Worm (Caenorhabditis elegans) whole organism, L2 larva: ENCODE data around the gene C18D11.3.

Experiments used
- C34F6.9 ChIP-seq: fragments of 150-350 bp; optimal IDR thresholded peaks from 2 replicates; lab custom pipeline; 2014; ENCODE audit warnings: missing biosample characterization, missing genetic modification characterization
- F13H6.1 ChIP-seq: sonication (generic microtip); optimal IDR thresholded peaks from 2 replicates; lab custom pipeline; 2016; ENCODE audit warnings: missing genetic modification characterization, missing compliant biosample characterization
- R02D3.7 ChIP-seq: fragments of 150-350 bp; optimal IDR thresholded peaks from 2 replicates; lab custom pipeline; 2014; ENCODE audit warnings: missing biosample characterization, missing genetic modification characterization
- Y55F3AM.14 ChIP-seq: fragments of 200-800 bp; sonication (Bioruptor generic); optimal IDR thresholded peaks from 2 replicates; lab custom pipeline; 2018; ENCODE audit warnings: mild to moderate bottlenecking, missing genetic modification characterization, missing compliant biosample characterization
- ZK546.5 ChIP-seq: sonication (generic microtip); optimal IDR thresholded peaks from 2 replicates; lab custom pipeline; 2017; ENCODE audit warnings: missing biosample characterization, missing genetic modification characterization
- alr-1 ChIP-seq: fragments of 150-350 bp; optimal IDR thresholded peaks from 2 replicates; lab custom pipeline; 2014; ENCODE audit warnings: missing biosample characterization, missing genetic modification characterization
- aly-2 ChIP-seq: fragments of 150-350 bp; optimal IDR thresholded peaks from 2 replicates; lab custom pipeline; 2014; ENCODE audit warnings: missing biosample characterization, missing genetic modification characterization
- ama-1 ChIP-seq: fragments of 150-350 bp; optimal IDR thresholded peaks from 2 replicates; lab custom pipeline; 2018; ENCODE audit warnings: inconsistent platforms
- blmp-1 ChIP-seq: sonication (generic microtip); optimal IDR thresholded peaks from 2 replicates; lab custom pipeline; 2017; ENCODE audit warnings: missing genetic modification characterization, mild to moderate bottlenecking, missing compliant biosample characterization, antibody characterized with exemption, moderate library complexity; ENCODE audit not compliant: insufficient read depth
- ceh-16 ChIP-seq: fragments of 150-350 bp; optimal IDR thresholded peaks from 2 replicates; lab custom pipeline; 2014; ENCODE audit warnings: missing biosample characterization, missing genetic modification characterization
- ceh-82 ChIP-seq: fragments of 150-350 bp; optimal IDR thresholded peaks from 2 replicates; lab custom pipeline; 2014; ENCODE audit warnings: missing biosample characterization, missing genetic modification characterization
- crh-2 ChIP-seq: sonication (generic microtip); optimal IDR thresholded peaks from 2 replicates; lab custom pipeline; 2017; ENCODE audit warnings: missing biosample characterization, missing genetic modification characterization
- dmd-4 ChIP-seq: sonication (generic microtip); optimal IDR thresholded peaks from 2 replicates; lab custom pipeline; 2017; ENCODE audit warnings: missing biosample characterization, missing genetic modification characterization
- egl-27 ChIP-seq: sonication (generic microtip); optimal IDR thresholded peaks from 3 replicates; lab custom pipeline; 2017; ENCODE audit warnings: missing biosample characterization, missing genetic modification reagents, missing genetic modification characterization
- elt-1 ChIP-seq: fragments of 150-350 bp; optimal IDR thresholded peaks from 2 replicates; lab custom pipeline; 2014; ENCODE audit warnings: missing biosample characterization, missing genetic modification characterization
- elt-3 ChIP-seq: sonication (generic microtip); optimal IDR thresholded peaks from 2 replicates; lab custom pipeline; 2017; ENCODE audit warnings: missing biosample characterization, missing genetic modification characterization
- fos-1 ChIP-seq: fragments of 150-350 bp; optimal IDR thresholded peaks from 2 replicates; lab custom pipeline; 2014; ENCODE audit warnings: missing biosample characterization, missing genetic modification characterization
- gmeb-1 ChIP-seq: fragments of 150-350 bp; optimal IDR thresholded peaks from 2 replicates; lab custom pipeline; 2014; ENCODE audit warnings: missing biosample characterization, missing genetic modification characterization
- lin-11 ChIP-seq: fragments of 150-350 bp; sonication (generic microtip); optimal IDR thresholded peaks from 2 replicates; lab custom pipeline; 2014; ENCODE audit warnings: missing biosample characterization, missing genetic modification characterization, inconsistent platforms, mixed read lengths
- lin-13 ChIP-seq: fragments of 150-350 bp; optimal IDR thresholded peaks from 2 replicates; lab custom pipeline; 2014; ENCODE audit warnings: missing biosample characterization, missing genetic modification reagents, missing genetic modification characterization
- lin-39 ChIP-seq: fragments of 150-350 bp; optimal IDR thresholded peaks from 2 replicates; lab custom pipeline; 2014; ENCODE audit warnings: missing biosample characterization, missing genetic modification reagents, missing genetic modification characterization
- lsy-2 ChIP-seq, 2 experiments: fragments of 150-350 bp in 1 of 2; sonication (generic microtip) in 1 of 2; optimal IDR thresholded peaks; 2 replicates each; lab custom pipeline; 2014 to 2017; ENCODE audit warnings: missing biosample characterization in 2 of 2, missing genetic modification characterization in 2 of 2
- mab-5 ChIP-seq: fragments of 150-350 bp; optimal IDR thresholded peaks from 2 replicates; lab custom pipeline; 2014; ENCODE audit warnings: missing biosample characterization, missing genetic modification characterization
- mbf-1 ChIP-seq: sonication (generic microtip); optimal IDR thresholded peaks from 2 replicates; lab custom pipeline; 2017; ENCODE audit warnings: missing biosample characterization, missing genetic modification characterization
- mdl-1 ChIP-seq, 2 experiments: fragments of 150-350 bp in 1 of 2; sonication (generic microtip) in 1 of 2; optimal IDR thresholded peaks; 2 replicates each; lab custom pipeline; 2017; ENCODE audit warnings: missing biosample characterization in 2 of 2, missing genetic modification characterization in 2 of 2
- nhr-10 ChIP-seq: sonication (generic microtip); optimal IDR thresholded peaks from 2 replicates; lab custom pipeline; 2017; ENCODE audit warnings: missing biosample characterization, missing genetic modification characterization
- nhr-11 ChIP-seq: fragments of 150-350 bp; optimal IDR thresholded peaks from 2 replicates; lab custom pipeline; 2014; ENCODE audit warnings: missing biosample characterization, missing genetic modification characterization
- nhr-12 ChIP-seq: fragments of 150-350 bp; optimal IDR thresholded peaks from 2 replicates; lab custom pipeline; 2014; ENCODE audit warnings: missing biosample characterization, missing genetic modification characterization
- nhr-129 ChIP-seq: fragments of 150-350 bp; optimal IDR thresholded peaks from 2 replicates; lab custom pipeline; 2014; ENCODE audit warnings: missing biosample characterization, missing genetic modification characterization
- nhr-21 ChIP-seq: fragments of 150-350 bp; optimal IDR thresholded peaks from 2 replicates; lab custom pipeline; 2014; ENCODE audit warnings: missing biosample characterization, missing genetic modification characterization
- nhr-23 ChIP-seq: fragments of 150-350 bp; optimal IDR thresholded peaks from 2 replicates; lab custom pipeline; 2014; ENCODE audit warnings: missing biosample characterization, missing genetic modification reagents, missing genetic modification characterization
- nhr-237 ChIP-seq: fragments of 150-350 bp; optimal IDR thresholded peaks from 2 replicates; lab custom pipeline; 2014; ENCODE audit warnings: missing biosample characterization, missing genetic modification characterization
- nhr-25 ChIP-seq: fragments of 150-350 bp; sonication (generic microtip); optimal IDR thresholded peaks from 3 replicates; lab custom pipeline; 2014; ENCODE audit warnings: missing biosample characterization, missing genetic modification characterization
- nhr-6 ChIP-seq: fragments of 150-350 bp; optimal IDR thresholded peaks from 2 replicates; lab custom pipeline; 2014; ENCODE audit warnings: missing biosample characterization, missing genetic modification characterization
- nhr-77 ChIP-seq: fragments of 150-350 bp; optimal IDR thresholded peaks from 2 replicates; lab custom pipeline; 2014; ENCODE audit warnings: missing biosample characterization, missing genetic modification characterization
- peb-1 ChIP-seq: fragments of 150-350 bp; optimal IDR thresholded peaks from 2 replicates; lab custom pipeline; 2014; ENCODE audit warnings: missing biosample characterization, missing genetic modification characterization
- sem-4 ChIP-seq: fragments of 150-350 bp; optimal IDR thresholded peaks from 2 replicates; lab custom pipeline; 2014; ENCODE audit warnings: missing biosample characterization, missing genetic modification reagents, missing genetic modification characterization
- skn-1 ChIP-seq: sonication (generic microtip); optimal IDR thresholded peaks from 2 replicates; lab custom pipeline; 2017; ENCODE audit warnings: missing biosample characterization, missing genetic modification characterization
- sma-3 ChIP-seq: sonication (generic microtip); optimal IDR thresholded peaks from 2 replicates; lab custom pipeline; 2016; ENCODE audit warnings: missing genetic modification reagents, missing genetic modification characterization, missing compliant biosample characterization
- sma-9 ChIP-seq, 2 experiments: fragments of 150-350 bp in 1 of 2; sonication (generic microtip) in 1 of 2; optimal IDR thresholded peaks; 2 replicates each; lab custom pipeline; 2014 to 2016; ENCODE audit warnings: missing genetic modification characterization in 2 of 2, mild to moderate bottlenecking in 1 of 2, missing biosample characterization in 1 of 2, missing compliant biosample characterization in 1 of 2, missing genetic modification reagents in 1 of 2, moderate library complexity in 1 of 2
- snpc-4 ChIP-seq: fragments of 150-350 bp; optimal IDR thresholded peaks from 2 replicates; lab custom pipeline; 2014; ENCODE audit warnings: missing biosample characterization, missing genetic modification characterization
- unc-39 ChIP-seq: fragments of 150-350 bp; optimal IDR thresholded peaks from 2 replicates; lab custom pipeline; 2014; ENCODE audit warnings: missing biosample characterization, missing genetic modification characterization
- unc-55 ChIP-seq: fragments of 150-350 bp; sonication (generic microtip); optimal IDR thresholded peaks from 3 replicates; lab custom pipeline; 2014; ENCODE audit warnings: missing biosample characterization, missing genetic modification reagents, missing genetic modification characterization
- unc-62 ChIP-seq: fragments of 150-350 bp; optimal IDR thresholded peaks from 2 replicates; lab custom pipeline; 2014; ENCODE audit warnings: missing biosample characterization, missing genetic modification reagents, missing genetic modification characterization
- zag-1 ChIP-seq: fragments of 150-350 bp; optimal IDR thresholded peaks from 2 replicates; lab custom pipeline; 2014; ENCODE audit warnings: missing biosample characterization, missing genetic modification characterization
- ztf-1 ChIP-seq: fragments of 200-800 bp; sonication (Bioruptor generic); conservative IDR thresholded peaks from 2 replicates; pipeline ENCODE4 v1.3.6; 2022; ENCODE audit warnings: missing genetic modification characterization, missing compliant biosample characterization
- ztf-11 ChIP-seq: sonication (generic microtip); optimal IDR thresholded peaks from 2 replicates; lab custom pipeline; 2017; ENCODE audit warnings: missing biosample characterization, missing genetic modification characterization
- ztf-4 ChIP-seq: fragments of 150-350 bp; optimal IDR thresholded peaks from 2 replicates; lab custom pipeline; 2014; ENCODE audit warnings: missing biosample characterization, missing genetic modification characterization

The C18D11.3 gene

ce11 chrIII:11811839-11812238, 11.4 kb upstream of the C18D11.3 start:
- TF ChIP-seq lin-39 (no peak), aly-2 (no peak), lin-13 (no peak), nhr-21 (tag; lab: Kevin White, UChicago) (peak; percentile 42), ztf-4 (tag; lab: Kevin White, UChicago) (no peak), dmd-4 (no peak), alr-1 (tag; lab: Kevin White, UChicago) (no peak), F13H6.1 (tag; lab: Kevin White, UChicago) (no peak), mdl-1 (tag; optimal IDR thresholded peaks at IDR 0.05; lab: Kevin White, UChicago) (no peak), elt-3 (no peak), blmp-1 (no peak), ztf-1 (GFP tag; lab: Robert Waterston, UW) (no peak), nhr-6 (tag; lab: Kevin White, UChicago) (no peak), nhr-23 (tag; lab: Kevin White, UChicago) (no peak), unc-55 (no peak), mbf-1 (tag; lab: Kevin White, UChicago) (no peak), nhr-77 (tag; lab: Kevin White, UChicago) (no peak), skn-1 (tag; lab: Kevin White, UChicago) (no peak), R02D3.7 (tag; lab: Kevin White, UChicago) (no peak), zag-1 (no peak), nhr-12 (tag; lab: Kevin White, UChicago) (no peak), crh-2 (tag; lab: Kevin White, UChicago) (no peak), sma-9 (GFP tag; optimal IDR thresholded peaks at IDR 0.05; lab: Kevin White, UChicago) (peak; percentile 5), sma-9 (tag; optimal IDR thresholded peaks at IDR 0.05; lab: Kevin White, UChicago) (no peak), ZK546.5 (tag; lab: Kevin White, UChicago) (no peak), sem-4 (tag; lab: Kevin White, UChicago) (no peak), nhr-10 (tag; lab: Kevin White, UChicago) (no peak), sma-3 (GFP tag; lab: Kevin White, UChicago) (peak; percentile 39), ama-1 (no peak), nhr-25 (tag; lab: Kevin White, UChicago) (peak; percentile 56), nhr-237 (tag; lab: Kevin White, UChicago) (no peak), elt-1 (no peak), mab-5 (tag; lab: Kevin White, UChicago) (no peak), peb-1 (tag; lab: Kevin White, UChicago) (no peak), ceh-82 (tag; lab: Kevin White, UChicago) (no peak), fos-1 (peak; percentile 6), unc-62 (no peak), lsy-2 (tag; optimal IDR thresholded peaks at IDR 0.05; lab: Kevin White, UChicago) (peak in 1 of 2 experiments; percentile 32), lin-11 (tag; lab: Kevin White, UChicago) (no peak), ztf-11 (no peak), gmeb-1 (tag; lab: Kevin White, UChicago) (no peak), snpc-4 (tag; lab: Kevin White, UChicago) (no peak), ceh-16 (tag; lab: Kevin White, UChicago) (no peak), egl-27 (tag; lab: Kevin White, UChicago) (no peak), nhr-11 (tag; lab: Kevin White, UChicago) (no peak), unc-39 (tag; lab: Kevin White, UChicago) (no peak), Y55F3AM.14 (GFP tag; lab: Kevin White, UChicago) (no peak), nhr-129 (peak; percentile 40), C34F6.9 (tag; lab: Kevin White, UChicago) (no peak)
